Worm (Caenorhabditis elegans) whole organism, early embryonic: ENCODE results near the gene spp-28.
A peak's percentile ranks its signal among the peaks of the same experiment; 100 is the strongest.

Experiments
- B0310.2 ChIP-seq: sonication (generic microtip); optimal IDR thresholded peaks from 2 replicates; lab custom pipeline; 2016; ENCODE audit warnings: mild to moderate bottlenecking, missing genetic modification characterization, missing compliant biosample characterization
- F13C5.2 ChIP-seq: sonication (generic microtip); optimal IDR thresholded peaks from 2 replicates; lab custom pipeline; 2017; ENCODE audit warnings: mild to moderate bottlenecking, missing genetic modification characterization, inconsistent platforms, missing compliant biosample characterization
- aly-1 ChIP-seq: sonication (generic microtip); optimal IDR thresholded peaks from 2 replicates; lab custom pipeline; 2016; ENCODE audit warnings: missing genetic modification characterization, missing compliant biosample characterization
- ama-1 ChIP-seq: fragments of 150-350 bp; optimal IDR thresholded peaks from 2 replicates; lab custom pipeline; 2014
- ceh-13 ChIP-seq: fragments of 200-800 bp; sonication (Bioruptor generic); optimal IDR thresholded peaks from 2 replicates; lab custom pipeline; 2018; ENCODE audit warnings: mild to moderate bottlenecking, missing genetic modification characterization, missing compliant biosample characterization
- ceh-36 ChIP-seq: sonication (generic microtip); optimal IDR thresholded peaks from 2 replicates; lab custom pipeline; 2016; ENCODE audit warnings: missing genetic modification characterization, inconsistent platforms, missing compliant biosample characterization
- ets-7 ChIP-seq: sonication (generic microtip); optimal IDR thresholded peaks from 2 replicates; lab custom pipeline; 2016; ENCODE audit warnings: missing genotype, missing genetic modification characterization, missing compliant biosample characterization
- flt-1 ChIP-seq: fragments of 200-800 bp; sonication (Bioruptor generic); IDR thresholded peaks from 2 replicates; pipeline ENCODE4 v1.3.6; 2022; ENCODE audit warnings: missing genetic modification characterization, missing compliant biosample characterization
- hmbx-1 ChIP-seq: sonication (generic microtip); optimal IDR thresholded peaks from 2 replicates; lab custom pipeline; 2016; ENCODE audit warnings: mild to moderate bottlenecking, missing genetic modification characterization, missing compliant biosample characterization
- hmg-4 ChIP-seq: fragments of 200-800 bp; sonication (Bioruptor generic); optimal IDR thresholded peaks from 2 replicates; lab custom pipeline; 2018; ENCODE audit warnings: mild to moderate bottlenecking, missing genetic modification characterization, missing compliant biosample characterization
- hnd-1 ChIP-seq: sonication (generic microtip); optimal IDR thresholded peaks from 2 replicates; lab custom pipeline; 2016; ENCODE audit warnings: missing genetic modification characterization, missing compliant biosample characterization
- pes-1 ChIP-seq: fragments of 200-800 bp; sonication (Bioruptor generic); IDR thresholded peaks from 2 replicates; pipeline ENCODE4 v1.3.6; 2022; ENCODE audit warnings: missing genetic modification reagents, missing genetic modification characterization, missing compliant biosample characterization
- scrt-1 ChIP-seq: fragments of 200-800 bp; sonication (Bioruptor generic); IDR thresholded peaks from 2 replicates; pipeline ENCODE4 v1.3.6; 2022; ENCODE audit warnings: missing genetic modification characterization, missing compliant biosample characterization
- sea-1 ChIP-seq: fragments of 200-800 bp; sonication (Bioruptor generic); conservative IDR thresholded peaks from 2 replicates; pipeline ENCODE4 v1.3.6; 2022; ENCODE audit warnings: missing genetic modification characterization, missing compliant biosample characterization
- tbx-11 ChIP-seq: fragments of 200-800 bp; sonication (Bioruptor generic); IDR thresholded peaks from 2 replicates; pipeline ENCODE4 v1.3.6; 2022; ENCODE audit warnings: missing genetic modification characterization, missing compliant biosample characterization
- tbx-37 ChIP-seq: fragments of 200-800 bp; sonication (Bioruptor generic); conservative IDR thresholded peaks from 2 replicates; pipeline ENCODE4 v1.3.6; 2022; ENCODE audit warnings: missing genetic modification reagents, missing genetic modification characterization, missing compliant biosample characterization
- tra-4 ChIP-seq: sonication (generic microtip); optimal IDR thresholded peaks from 2 replicates; lab custom pipeline; 2017; ENCODE audit warnings: missing genetic modification characterization, missing compliant biosample characterization

The spp-28 gene

DNA sequence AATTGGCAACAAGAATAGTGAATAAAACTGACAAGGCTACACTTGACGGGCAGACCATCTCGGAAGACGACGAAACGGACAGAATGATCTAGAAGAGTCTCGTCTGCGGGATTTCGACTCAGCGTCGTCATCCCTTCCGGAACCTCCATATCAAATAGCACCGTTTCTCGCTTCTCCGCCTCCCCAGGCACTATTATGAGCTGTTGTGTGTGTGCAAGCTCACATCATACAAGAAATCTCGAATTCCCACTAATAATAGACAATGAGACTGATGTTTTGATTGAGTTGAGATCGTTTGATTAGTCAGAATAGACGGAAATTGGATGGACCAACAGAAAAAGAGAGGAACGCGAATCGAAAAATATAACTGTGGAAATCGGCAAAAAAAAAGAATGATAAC is at the start of gene spp-28:
TSS of gene spp-28 (minus strand) at position 101 of the 400 bp plus-strand sequence.
- TF ChIP-seq hmg-4 (GFP tag; lab: Kevin White, UChicago) = no peak
- no peak for TF ChIP-seq ama-1 (lab: Kevin White, UChicago)
- TF ChIP-seq aly-1 (tag; lab: Kevin White, UChicago) = no peak
- TF ChIP-seq tbx-11 = no peak
- no peak for TF ChIP-seq tra-4
- TF ChIP-seq B0310.2 (tag; lab: Kevin White, UChicago) = no peak
- no peak for TF ChIP-seq scrt-1
- TF ChIP-seq flt-1 (GFP tag; lab: Robert Waterston, UW) = no peak
- no peak for TF ChIP-seq ets-7 (tag; lab: Kevin White, UChicago)
- no peak for TF ChIP-seq hmbx-1 (tag; lab: Kevin White, UChicago)
- no peak for TF ChIP-seq tbx-37 (GFP tag; lab: Robert Waterston, UW)
- TF ChIP-seq sea-1 = no peak
- TF ChIP-seq ceh-13 (GFP tag; lab: Kevin White, UChicago) = no peak

DNA sequence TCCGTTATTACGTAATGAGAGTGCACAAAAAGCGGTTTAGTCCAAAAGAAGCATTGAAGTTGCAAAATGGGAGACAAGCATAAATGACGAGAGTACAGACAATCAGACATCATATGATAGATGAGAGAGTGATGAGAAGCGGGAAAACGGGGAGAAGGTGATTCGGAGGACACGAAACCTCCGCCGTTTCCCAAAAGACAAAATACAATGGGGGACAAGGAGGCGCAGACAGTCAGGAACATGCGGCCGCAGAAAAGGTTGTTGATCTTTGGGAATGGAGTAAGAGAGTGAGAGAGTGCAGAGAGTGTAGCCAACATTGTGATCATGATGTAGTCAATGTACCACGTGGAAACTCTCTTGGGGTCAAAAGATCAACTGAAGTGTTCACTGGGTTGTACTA is 47.5 kb upstream of the spp-28 start:
- TF ChIP-seq aly-1 (tag; lab: Kevin White, UChicago) (no peak), sea-1 (no peak), F13C5.2 (tag; lab: Kevin White, UChicago) (no peak), tbx-11 (no peak), hmg-4 (GFP tag; lab: Kevin White, UChicago) (peak; percentile 15)

DNA sequence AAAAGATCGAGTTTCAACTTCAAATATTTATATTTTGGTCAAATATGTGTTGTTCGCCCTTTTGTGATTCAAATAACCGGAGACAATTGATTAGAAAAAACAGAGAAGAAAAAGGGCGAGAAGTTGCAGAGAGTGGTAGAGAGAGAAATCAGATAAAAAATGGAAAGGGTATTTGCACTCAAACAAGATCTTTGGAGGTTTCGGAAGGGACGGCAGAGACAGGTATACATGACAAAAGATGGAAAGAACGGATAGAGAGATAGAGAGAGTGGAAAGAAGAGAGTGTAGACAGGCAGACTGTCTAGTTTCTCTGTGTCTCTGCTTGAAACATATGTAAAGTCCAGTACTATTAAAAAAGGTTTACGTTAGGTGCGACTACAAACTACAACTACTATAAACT is 46.0 kb upstream of the spp-28 start:
- no peak for TF ChIP-seq B0310.2 (tag; lab: Kevin White, UChicago)
- TF ChIP-seq scrt-1 = no peak
- no peak for TF ChIP-seq flt-1 (GFP tag; lab: Robert Waterston, UW)
- TF ChIP-seq hmg-4 (GFP tag; lab: Kevin White, UChicago) = no peak
- TF ChIP-seq ets-7 (tag; lab: Kevin White, UChicago) = no peak
- TF ChIP-seq ceh-36 (tag; lab: Kevin White, UChicago) = no peak
- no peak for TF ChIP-seq hmbx-1 (tag; lab: Kevin White, UChicago)
- TF ChIP-seq pes-1 = no peak
- no peak for TF ChIP-seq tra-4
- no peak for TF ChIP-seq ama-1 (lab: Kevin White, UChicago)
- TF ChIP-seq tbx-37 (GFP tag; lab: Robert Waterston, UW) = no peak
- no peak for TF ChIP-seq hnd-1 (tag; lab: Kevin White, UChicago)
- TF ChIP-seq aly-1 (tag; lab: Kevin White, UChicago) = no peak

DNA sequence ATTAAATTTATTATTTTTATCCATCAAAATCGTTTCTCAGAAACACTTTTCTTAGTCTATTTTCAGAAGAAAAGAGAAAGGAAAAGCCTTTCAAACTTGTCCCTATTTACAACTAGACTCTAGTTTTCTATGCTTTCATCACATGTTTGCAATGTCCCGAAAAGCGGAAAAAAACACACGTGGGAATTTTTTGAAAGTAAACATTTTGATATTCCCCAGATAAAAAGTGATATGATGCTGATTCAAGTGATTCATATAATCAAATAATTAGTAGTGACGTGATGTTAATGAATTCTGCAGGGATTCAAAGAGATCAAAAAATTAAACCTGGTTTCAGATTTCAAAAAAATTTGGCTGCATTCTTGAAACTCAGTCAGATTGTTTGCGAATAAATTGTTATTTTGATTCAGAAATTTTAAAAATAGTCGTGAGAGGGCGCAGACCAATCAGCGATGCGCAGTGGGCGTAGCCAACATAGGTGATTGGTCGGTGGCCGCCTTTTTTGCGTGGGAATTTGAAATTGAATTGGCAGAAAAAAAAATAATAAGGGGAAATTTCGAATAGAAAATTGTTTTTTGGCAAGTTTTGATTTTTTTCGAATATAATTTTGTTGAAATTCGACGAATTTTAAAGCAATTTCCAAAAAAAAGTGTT is 44.6 kb upstream of the spp-28 start:
- TF ChIP-seq scrt-1 (no peak), ets-7 (tag; lab: Kevin White, UChicago) (no peak), hmbx-1 (tag; lab: Kevin White, UChicago) (no peak), B0310.2 (tag; lab: Kevin White, UChicago) (no peak)

DNA sequence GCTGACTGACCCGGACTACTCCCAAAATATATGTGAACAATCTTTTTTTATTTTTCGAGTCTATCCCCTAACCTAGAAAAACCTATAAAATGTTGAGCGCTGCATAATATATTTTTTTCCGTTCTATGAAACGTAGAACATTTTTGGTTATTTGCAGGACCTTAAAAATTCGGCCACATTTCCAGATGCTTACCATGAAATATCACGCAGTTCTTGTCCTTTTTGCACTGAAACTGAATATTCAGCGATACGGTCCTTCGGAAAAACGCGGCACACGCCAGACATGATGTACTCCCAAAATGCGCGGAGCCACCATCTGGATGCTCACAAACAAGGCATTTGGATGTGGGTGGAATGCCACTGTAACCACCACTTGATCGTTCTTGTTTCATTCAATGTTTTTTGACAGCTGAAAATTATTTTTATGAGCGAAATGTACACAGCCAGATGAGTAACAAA is 42.7 kb upstream of the spp-28 start, which contains the start of gene nhr-20:
TSS of gene nhr-20 (minus strand) at position 409 of the 459 bp plus-strand sequence.
- TF ChIP-seq sea-1 (no peak), hmg-4 (GFP tag; lab: Kevin White, UChicago) (no peak), tra-4 (no peak), aly-1 (tag; lab: Kevin White, UChicago) (no peak), pes-1 (no peak)

DNA sequence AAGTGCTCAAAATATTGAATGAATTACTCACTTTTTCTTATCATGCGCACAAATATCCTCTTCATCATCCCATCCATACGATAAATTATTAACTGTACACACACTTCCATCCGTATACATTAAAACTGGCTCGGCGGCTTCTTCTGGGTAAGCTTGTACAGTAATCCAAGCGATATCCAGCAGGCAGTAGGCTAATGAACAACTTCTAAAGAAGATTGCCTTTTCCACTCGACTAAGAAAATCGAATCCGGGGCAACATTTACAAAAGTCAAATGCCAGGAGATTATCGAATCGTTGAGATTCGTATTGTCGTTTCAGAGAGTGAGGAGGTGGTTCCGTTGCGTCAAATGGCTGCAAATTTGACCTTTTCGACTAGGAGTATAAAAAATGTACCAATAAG is 41.2 kb upstream of the spp-28 start:
- TF ChIP-seq flt-1 (GFP tag; lab: Robert Waterston, UW) (no peak), sea-1 (no peak), ceh-36 (tag; lab: Kevin White, UChicago) (no peak), ets-7 (tag; lab: Kevin White, UChicago) (no peak), B0310.2 (tag; lab: Kevin White, UChicago) (no peak), tra-4 (no peak), tbx-11 (no peak), F13C5.2 (tag; lab: Kevin White, UChicago) (no peak), hmg-4 (GFP tag; lab: Kevin White, UChicago) (no peak), aly-1 (tag; lab: Kevin White, UChicago) (no peak), hnd-1 (tag; lab: Kevin White, UChicago) (no peak), ceh-13 (GFP tag; lab: Kevin White, UChicago) (no peak)

DNA sequence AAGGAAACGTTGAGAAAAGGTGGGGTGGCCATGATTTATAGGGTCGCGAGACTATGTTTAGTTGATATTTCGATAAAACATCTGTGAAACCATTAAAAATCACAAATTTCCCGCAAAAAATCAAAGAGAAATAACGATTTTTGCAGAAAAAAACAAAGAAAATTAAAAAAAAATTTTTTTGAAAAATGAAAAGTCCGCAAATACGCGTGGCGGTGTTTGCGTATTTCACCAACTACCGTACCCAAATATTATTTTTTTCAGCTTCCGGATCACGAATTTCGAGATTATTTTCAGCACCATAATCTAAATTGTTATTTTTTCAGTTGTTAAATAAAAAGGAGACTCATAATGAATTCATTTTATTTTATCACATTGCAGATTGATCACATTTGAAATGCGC is 40.0 kb upstream of the spp-28 start:
- no peak for TF ChIP-seq hmbx-1 (tag; lab: Kevin White, UChicago)
- TF ChIP-seq tra-4 = no peak
- no peak for TF ChIP-seq ceh-13 (GFP tag; lab: Kevin White, UChicago)
- no peak for TF ChIP-seq pes-1
- TF ChIP-seq tbx-37 (GFP tag; lab: Robert Waterston, UW) = no peak
- no peak for TF ChIP-seq aly-1 (tag; lab: Kevin White, UChicago)
- TF ChIP-seq ceh-36 (tag; lab: Kevin White, UChicago) = no peak
- TF ChIP-seq B0310.2 (tag; lab: Kevin White, UChicago) = no peak
- TF ChIP-seq ets-7 (tag; lab: Kevin White, UChicago) = no peak
- no peak for TF ChIP-seq sea-1
- no peak for TF ChIP-seq ama-1 (lab: Kevin White, UChicago)
- TF ChIP-seq tbx-11 = no peak
- TF ChIP-seq hmg-4 (GFP tag; lab: Kevin White, UChicago) = no peak
- TF ChIP-seq F13C5.2 (tag; lab: Kevin White, UChicago) = no peak
- TF ChIP-seq scrt-1 = no peak
- no peak for TF ChIP-seq flt-1 (GFP tag; lab: Robert Waterston, UW)

DNA sequence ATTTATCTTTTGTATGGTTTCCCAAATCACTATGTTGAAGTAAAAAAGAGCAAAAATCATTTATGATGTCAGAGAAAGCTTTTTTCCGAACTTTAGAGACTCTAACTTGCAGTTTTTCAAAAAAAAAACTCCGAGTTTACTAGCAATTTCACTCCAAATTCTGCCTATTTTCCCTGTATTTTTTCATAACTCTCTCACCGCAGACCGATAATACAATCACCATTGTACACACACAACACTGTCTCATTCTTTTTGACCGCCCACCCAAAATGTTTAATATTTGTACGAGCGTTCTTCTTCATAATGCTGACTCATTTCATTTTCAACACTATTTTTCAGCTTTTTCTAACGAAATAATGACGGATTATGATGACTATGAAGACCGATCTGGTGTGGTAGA is 38.7 kb upstream of the spp-28 start, which contains the start of gene F43C1.5:
TSS of gene F43C1.5 (plus strand) at position 301 of the 400 bp plus-strand sequence.
- TF ChIP-seq pes-1 = no peak
- TF ChIP-seq ets-7 (tag; lab: Kevin White, UChicago) = no peak
- TF ChIP-seq tra-4 = no peak
- no peak for TF ChIP-seq ceh-13 (GFP tag; lab: Kevin White, UChicago)
- no peak for TF ChIP-seq hmbx-1 (tag; lab: Kevin White, UChicago)
- TF ChIP-seq ceh-36 (tag; lab: Kevin White, UChicago) = no peak
- no peak for TF ChIP-seq tbx-37 (GFP tag; lab: Robert Waterston, UW)
- TF ChIP-seq aly-1 (tag; lab: Kevin White, UChicago) = no peak
- no peak for TF ChIP-seq F13C5.2 (tag; lab: Kevin White, UChicago)
